Fruit fly (Drosophila melanogaster) S2 (cell line): Measurements from ENCODE around the gene CG43138.

Source experiments
- CG8478 ChIP-seq: fragments of >200 bp; optimal IDR thresholded peaks from 2 replicates; lab custom pipeline; 2018
- CTCF ChIP-seq, 2 experiments: fragments of >200 bp; optimal IDR thresholded peaks; 2 replicates each; lab custom pipeline; 2018

- TF ChIP-seq CG8478 (lab: Kevin White, UChicago) (no peak), CTCF (optimal IDR thresholded peaks at IDR 0.05; lab: Kevin White, UChicago) (no peak)
Measured at dm6 chrX:7557652-7558051, 29.5 kb downstream of the CG43138 start.
